Fruit fly (Drosophila melanogaster): Measurements from ENCODE around the gene nht.

The nht gene

DNA sequence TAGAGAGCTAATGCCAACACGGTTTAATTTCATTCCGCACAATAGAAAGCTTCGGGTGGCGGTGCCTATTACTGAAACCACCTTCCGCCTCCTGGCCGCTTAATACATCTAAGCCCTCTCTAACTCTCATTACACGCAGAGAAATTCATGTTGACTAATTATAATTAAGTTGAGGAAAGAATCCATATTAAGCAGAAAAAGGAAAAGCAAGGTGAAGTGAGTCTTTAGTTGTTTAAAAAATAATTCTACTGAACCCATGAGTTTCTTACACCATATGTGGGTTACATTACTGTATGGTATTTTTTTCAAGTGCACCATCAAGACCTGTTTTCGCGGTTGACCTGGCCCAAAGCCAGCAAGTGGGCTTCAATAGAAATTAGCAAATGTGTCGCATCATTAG lies 26.6 kb upstream of the nht start:
- TF ChIP-seq lz (GFP tag; optimal IDR thresholded peaks at IDR 0.05), result no peak
- no peak for TF ChIP-seq CG1621 (tag; optimal IDR thresholded peaks at IDR 0.05)
- TF ChIP-seq CG6854 (GFP tag; optimal IDR thresholded peaks at IDR 0.05), result no peak
- TF ChIP-seq CG11762 (GFP tag; optimal IDR thresholded peaks at IDR 0.05; ENCODE audit: insufficient read depth), result no peak
- TF ChIP-seq Eip78C (GFP tag), result peak; percentile 24
- TF ChIP-seq achi (GFP tag; optimal IDR thresholded peaks at IDR 0.05), result peak; percentile 12
- TF ChIP-seq CG16779 (tag; optimal IDR thresholded peaks at IDR 0.05), result no peak
- no peak for TF ChIP-seq fkh (GFP tag; optimal IDR thresholded peaks at IDR 0.05)
- peak; percentile 54; the same call in 2 of the 3 replicates for TF ChIP-seq CG8119 (GFP tag; IDR thresholded peaks at IDR 0.05)
- TF ChIP-seq CG3919 (GFP tag; optimal IDR thresholded peaks at IDR 0.05), result no peak
- peak; percentile 60 for TF ChIP-seq CG32006 (GFP tag; optimal IDR thresholded peaks at IDR 0.05)
- TF ChIP-seq vri (GFP tag; optimal IDR thresholded peaks at IDR 0.05), result no peak
- peak; percentile 14; the same call in 1 of the 2 replicates for TF ChIP-seq CG15336 (GFP tag; IDR thresholded peaks at IDR 0.05)
- TF ChIP-seq Eip93F (GFP tag; optimal IDR thresholded peaks at IDR 0.05), result no peak
- no peak for TF ChIP-seq CG9139 (GFP tag; optimal IDR thresholded peaks at IDR 0.05)
- no peak for TF ChIP-seq Ets21C (GFP tag; optimal IDR thresholded peaks at IDR 0.05)
- TF ChIP-seq salr (GFP tag; optimal IDR thresholded peaks at IDR 0.05), result no peak
- TF ChIP-seq Sox15 (GFP tag; optimal IDR thresholded peaks at IDR 0.05), result no peak
- no peak for TF ChIP-seq ss (GFP tag; optimal IDR thresholded peaks at IDR 0.05)
- no peak for TF ChIP-seq CG4318 (GFP tag; optimal IDR thresholded peaks at IDR 0.05)
- peak; percentile 57 for TF ChIP-seq eg (GFP tag; IDR thresholded peaks at IDR 0.05)
- TF ChIP-seq CG10669 (GFP tag; optimal IDR thresholded peaks at IDR 0.05), result no peak
- TF ChIP-seq esn (GFP tag; optimal IDR thresholded peaks at IDR 0.05), result no peak
- TF ChIP-seq topi (GFP tag; optimal IDR thresholded peaks at IDR 0.05), result no peak
- no peak for TF ChIP-seq CG11902 (GFP tag; optimal IDR thresholded peaks at IDR 0.05)
- TF ChIP-seq svp (GFP tag), result no peak
- no peak for TF ChIP-seq CG6808 (GFP tag; optimal IDR thresholded peaks at IDR 0.05)
- peak; percentile 25 for TF ChIP-seq Lpt (GFP tag; optimal IDR thresholded peaks at IDR 0.05)
- TF ChIP-seq Met (GFP tag; optimal IDR thresholded peaks at IDR 0.05), result no peak
- no peak for TF ChIP-seq CG3032 (tag; optimal IDR thresholded peaks at IDR 0.05)
- no peak for TF ChIP-seq CG6792 (GFP tag; optimal IDR thresholded peaks at IDR 0.05)
- no peak for TF ChIP-seq spab (GFP tag; optimal IDR thresholded peaks at IDR 0.05)
- TF ChIP-seq fd85E (GFP tag; optimal IDR thresholded peaks at IDR 0.05), result no peak
- TF ChIP-seq CG8632 (GFP tag; optimal IDR thresholded peaks at IDR 0.05), result no peak
- no peak for TF ChIP-seq Gug (GFP tag; IDR thresholded peaks at IDR 0.05)
- peak; percentile 0 for TF ChIP-seq pdm3 (GFP tag; optimal IDR thresholded peaks at IDR 0.05)
- no peak for TF ChIP-seq CG34406 (GFP tag; optimal IDR thresholded peaks at IDR 0.05)
- no peak for TF ChIP-seq CG8319 (GFP tag; optimal IDR thresholded peaks at IDR 0.05)
- TF ChIP-seq CG31627 (GFP tag; optimal IDR thresholded peaks at IDR 0.05), result no peak
- TF ChIP-seq Hr39 (GFP tag; optimal IDR thresholded peaks at IDR 0.05), result no peak
- TF ChIP-seq CG11294 (GFP tag; IDR thresholded peaks at IDR 0.05), result no peak
- no peak for TF ChIP-seq CG7368 (GFP tag; optimal IDR thresholded peaks at IDR 0.05)
- TF ChIP-seq dsx (GFP tag; optimal IDR thresholded peaks at IDR 0.05; ENCODE audit: poor library complexity, severe bottlenecking), result no peak
- no peak for TF ChIP-seq Blimp-1 (GFP tag; optimal IDR thresholded peaks at IDR 0.05)
- TF ChIP-seq Eip75B (GFP tag; optimal IDR thresholded peaks at IDR 0.05), result no peak
- peak; percentile 7 for TF ChIP-seq OdsH (GFP tag; optimal IDR thresholded peaks at IDR 0.05)
- no peak for TF ChIP-seq acj6 (GFP tag; optimal IDR thresholded peaks at IDR 0.05)
- no peak for TF ChIP-seq fd59A (GFP tag; optimal IDR thresholded peaks at IDR 0.05)
- TF ChIP-seq Sox102F (GFP tag; optimal IDR thresholded peaks at IDR 0.05), result no peak
- no peak for TF ChIP-seq cyc (GFP tag; optimal IDR thresholded peaks at IDR 0.05)
- peak; percentile 21 for TF ChIP-seq CG6276 (GFP tag; optimal IDR thresholded peaks at IDR 0.05)
- TF ChIP-seq Hr38 (GFP tag; optimal IDR thresholded peaks at IDR 0.05), result no peak
- no peak for TF ChIP-seq CG6163 (GFP tag; IDR thresholded peaks at IDR 0.05)
